Fruit fly (Drosophila melanogaster) Kc167 (cell line): Measurements from ENCODE around the gene CG10801.

Experiments
- Myc ChIP-seq: fragments of >200 bp; optimal IDR thresholded peaks from 2 replicates; lab custom pipeline; 2017; ENCODE audit warnings: missing external identifiers
- h ChIP-seq: fragments of >200 bp; optimal IDR thresholded peaks from 3 replicates; lab custom pipeline; 2018; ENCODE audit warnings: missing external identifiers
- insv ChIP-seq: fragments of >200 bp; optimal IDR thresholded peaks from 3 replicates; lab custom pipeline; 2018; ENCODE audit warnings: missing external identifiers
- psq ChIP-seq: fragments of >200 bp; optimal IDR thresholded peaks from 2 replicates; lab custom pipeline; 2017; ENCODE audit warnings: missing external identifiers
- ttk ChIP-seq: sonication (Bioruptor generic); optimal IDR thresholded peaks from 2 replicates; lab custom pipeline; 2017; ENCODE audit warnings: missing external identifiers

dm6 chrX:3443902-3444301 lies 16.5 kb upstream of the CG10801 start:
- TF ChIP-seq insv (no peak), ttk (lab: Kevin White, UChicago) (no peak), Myc (lab: Kevin White, UChicago) (no peak), h (lab: Kevin White, UChicago) (no peak), psq (lab: Kevin White, UChicago) (no peak)
